Fruit fly (Drosophila melanogaster): ENCODE results near the gene X11L.

X11L gene

dm6 chrX:17640837-17641236, 41.4 kb downstream of the X11L start:
- TF ChIP-seq pan (optimal IDR thresholded peaks at IDR 0.05) (no peak), Dll (optimal IDR thresholded peaks at IDR 0.05) (no peak), usp (GFP tag; optimal IDR thresholded peaks at IDR 0.05) (no peak), CG8478 (optimal IDR thresholded peaks at IDR 0.05) (no peak), psq (optimal IDR thresholded peaks at IDR 0.05) (no peak), EcR (GFP tag; optimal IDR thresholded peaks at IDR 0.05) (no peak)

DNA sequence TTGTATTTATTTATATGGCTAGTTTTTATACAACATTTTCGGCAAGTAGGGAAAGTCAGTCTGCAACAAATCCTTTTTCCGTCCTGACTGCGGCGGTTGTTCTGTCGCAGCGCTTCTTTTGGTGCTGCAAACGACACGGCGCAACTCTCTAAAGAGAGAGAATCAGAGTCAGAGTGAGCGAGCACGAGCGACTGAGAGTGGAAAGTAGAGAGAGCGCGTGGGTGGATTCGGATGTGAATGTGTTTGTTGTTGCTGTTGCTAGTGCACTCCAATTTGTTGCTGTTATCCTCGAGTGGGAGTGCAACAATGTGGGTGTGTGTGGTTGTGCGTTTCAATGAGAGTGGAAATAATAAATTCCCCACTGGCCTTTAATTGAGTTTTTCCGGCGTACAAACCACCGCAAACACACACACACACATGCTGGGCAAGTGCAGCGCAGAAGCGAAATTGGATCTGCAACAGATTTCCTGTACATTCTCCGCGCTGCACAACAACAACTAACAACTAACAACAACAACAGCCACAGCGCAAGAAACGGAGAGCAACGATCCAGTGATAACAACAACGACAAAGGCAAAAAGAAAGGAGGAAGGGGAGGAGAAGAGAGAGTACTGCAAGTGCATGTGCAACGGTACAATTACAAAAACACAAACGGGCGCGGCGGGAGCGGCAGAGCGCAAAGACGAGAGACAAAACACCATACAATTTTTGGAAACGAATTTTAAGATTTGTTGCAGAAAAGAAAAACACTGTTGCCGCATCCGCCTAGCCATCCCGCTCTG, 52.0 kb downstream of the X11L start:
- TF ChIP-seq CG8478 (optimal IDR thresholded peaks at IDR 0.05) (peak; percentile 39), EcR (GFP tag; optimal IDR thresholded peaks at IDR 0.05) (no peak)

DNA sequence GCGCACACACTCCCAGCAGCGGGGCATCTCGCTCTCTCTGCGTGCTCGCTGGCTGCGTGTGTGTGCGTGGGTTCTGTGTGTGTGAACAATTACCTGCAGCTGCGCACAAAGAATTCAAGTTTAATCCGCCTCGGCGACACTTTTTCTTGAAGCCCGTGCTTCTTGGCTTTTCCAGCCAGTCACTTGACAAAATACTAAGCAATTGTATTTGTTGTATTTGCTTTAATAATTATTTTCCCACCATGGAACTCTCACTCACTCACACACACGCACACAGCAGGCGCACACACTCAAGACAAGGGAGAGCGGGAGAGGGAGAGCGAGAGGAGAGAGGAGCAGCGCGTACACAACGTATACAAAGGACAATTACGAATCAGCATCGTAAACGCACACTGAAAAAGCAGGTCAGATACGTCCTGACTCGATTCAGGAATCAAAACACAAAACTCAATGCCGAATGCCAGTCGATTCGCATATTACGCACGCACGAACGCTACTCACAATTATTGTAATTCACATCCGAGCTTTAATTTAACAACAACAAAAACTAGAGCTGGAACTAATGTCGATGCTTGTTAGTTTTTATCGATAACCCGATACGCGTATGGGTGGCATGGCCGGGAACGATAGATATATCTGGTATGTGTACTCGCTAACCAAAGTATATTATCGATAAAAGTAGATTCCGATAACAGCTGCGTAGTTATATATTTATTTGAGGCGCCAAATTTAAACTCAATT, 52.8 kb downstream of the X11L start, which contains the start of gene RhoGAPp190:
RhoGAPp190 (minus strand) TSS at position 565 of the 741 bp plus-strand sequence.
- TF ChIP-seq Dll (optimal IDR thresholded peaks at IDR 0.05), result peak; percentile 92
- no peak for TF ChIP-seq pan (optimal IDR thresholded peaks at IDR 0.05)
- TF ChIP-seq CG8478 (optimal IDR thresholded peaks at IDR 0.05), result peak; percentile 54
- no peak for TF ChIP-seq EcR (GFP tag; optimal IDR thresholded peaks at IDR 0.05)
- no peak for TF ChIP-seq usp (GFP tag; optimal IDR thresholded peaks at IDR 0.05)
- no peak for TF ChIP-seq psq (optimal IDR thresholded peaks at IDR 0.05)
